Worm (Caenorhabditis elegans): ENCODE measurements around the gene tba-9.

Gene tba-9

DNA sequence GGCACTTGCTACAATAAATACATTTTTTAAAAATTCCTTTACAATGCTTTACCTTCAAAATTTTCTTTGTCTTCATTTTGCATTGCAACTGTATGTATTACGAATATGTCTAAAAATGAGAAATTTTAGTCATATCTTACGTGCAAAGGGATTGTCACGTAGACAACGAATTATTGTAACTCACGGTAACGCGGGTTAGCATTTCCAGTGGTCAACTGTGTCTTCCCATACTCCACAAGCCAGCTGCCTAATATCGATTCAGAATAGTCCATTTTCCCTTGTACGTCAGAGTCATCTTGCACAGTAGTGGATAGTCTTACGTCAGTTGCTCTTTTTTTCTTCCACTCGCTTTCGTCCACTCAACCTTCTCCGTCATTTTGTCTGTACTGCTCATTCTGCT, 10.0 kb downstream of the tba-9 start, which contains the start of gene fbxb-71:
Gene fbxb-71, plus strand, starts transcription at position 301 of the 400 bp plus-strand sequence.
- TF ChIP-seq tab-1 (GFP tag; IDR thresholded peaks at IDR 0.05) (no peak), cog-1 (tag; optimal IDR thresholded peaks at IDR 0.05) (no peak), T22C8.4 (GFP tag; IDR thresholded peaks at IDR 0.05) (no peak), klf-2 (GFP tag; conservative IDR thresholded peaks at IDR 0.05) (no peak), ztf-23 (GFP tag; IDR thresholded peaks at IDR 0.05) (no peak), flt-1 (GFP tag; IDR thresholded peaks at IDR 0.05) (no peak), ztf-29 (GFP tag; IDR thresholded peaks at IDR 0.05) (no peak), ref-1 (GFP tag; conservative IDR thresholded peaks at IDR 0.05) (no peak)

DNA sequence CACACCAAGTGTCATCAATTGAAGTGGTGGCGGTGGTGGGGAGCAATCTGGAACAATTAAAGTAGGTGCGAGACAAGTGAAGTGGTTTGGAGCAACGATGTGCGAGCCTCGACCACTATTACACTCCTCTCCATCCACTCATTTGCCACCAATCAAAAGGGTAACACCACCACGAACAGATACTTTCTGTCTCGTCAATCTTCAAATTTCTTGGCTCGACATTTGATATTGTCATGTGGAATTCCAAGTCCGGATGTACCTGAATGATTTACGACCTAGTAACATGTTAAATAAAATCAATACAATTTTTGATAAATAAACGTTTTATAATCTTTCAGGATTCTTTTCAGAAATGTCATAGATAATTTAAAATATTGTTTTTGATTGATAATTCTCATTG, 18.2 kb downstream of the tba-9 start, which contains the start of gene sul-1:
Gene sul-1, minus strand, starts transcription at position 101 of the 400 bp plus-strand sequence.
- TF ChIP-seq tab-1 (GFP tag; IDR thresholded peaks at IDR 0.05) (no peak), flt-1 (GFP tag; IDR thresholded peaks at IDR 0.05) (no peak), cog-1 (tag; optimal IDR thresholded peaks at IDR 0.05) (no peak), klf-2 (GFP tag; conservative IDR thresholded peaks at IDR 0.05) (no peak), T22C8.4 (GFP tag; IDR thresholded peaks at IDR 0.05) (no peak), ztf-29 (GFP tag; IDR thresholded peaks at IDR 0.05) (no peak), med-1 (GFP tag; optimal IDR thresholded peaks at IDR 0.05; ENCODE audit: insufficient read depth) (no peak), ref-1 (GFP tag; conservative IDR thresholded peaks at IDR 0.05) (no peak), ztf-23 (GFP tag; IDR thresholded peaks at IDR 0.05) (no peak)

DNA sequence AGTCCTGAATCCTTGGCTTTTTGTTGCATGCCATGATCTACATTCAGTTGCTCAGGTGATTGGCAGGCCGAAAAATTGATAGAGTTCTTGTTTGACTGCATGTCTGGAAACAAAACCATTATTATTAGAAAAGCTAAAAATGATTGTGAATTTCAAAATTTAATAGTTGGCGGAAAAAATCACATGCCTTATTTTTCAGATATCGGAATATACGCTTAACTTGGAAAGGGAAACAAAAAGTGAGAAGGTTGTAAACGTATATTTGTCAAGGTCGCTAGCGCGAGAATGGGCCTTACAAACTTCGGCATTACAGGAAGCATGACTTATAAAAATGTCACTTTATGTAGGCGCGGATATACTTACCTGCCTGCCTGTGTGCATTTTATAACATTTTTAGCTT, 19.1 kb downstream of the tba-9 start, which contains the start of gene K09C4.9:
Gene K09C4.9, minus strand, starts transcription at position 101 of the 400 bp plus-strand sequence.
- TF ChIP-seq ztf-23 (GFP tag; IDR thresholded peaks at IDR 0.05) (no peak), klf-2 (GFP tag; conservative IDR thresholded peaks at IDR 0.05) (no peak), ztf-29 (GFP tag; IDR thresholded peaks at IDR 0.05) (no peak), ref-1 (GFP tag; conservative IDR thresholded peaks at IDR 0.05) (no peak), med-1 (GFP tag; optimal IDR thresholded peaks at IDR 0.05; ENCODE audit: insufficient read depth) (no peak), T22C8.4 (GFP tag; IDR thresholded peaks at IDR 0.05) (no peak), cog-1 (tag; optimal IDR thresholded peaks at IDR 0.05) (no peak), flt-1 (GFP tag; IDR thresholded peaks at IDR 0.05) (no peak), tab-1 (GFP tag; IDR thresholded peaks at IDR 0.05) (no peak)

DNA sequence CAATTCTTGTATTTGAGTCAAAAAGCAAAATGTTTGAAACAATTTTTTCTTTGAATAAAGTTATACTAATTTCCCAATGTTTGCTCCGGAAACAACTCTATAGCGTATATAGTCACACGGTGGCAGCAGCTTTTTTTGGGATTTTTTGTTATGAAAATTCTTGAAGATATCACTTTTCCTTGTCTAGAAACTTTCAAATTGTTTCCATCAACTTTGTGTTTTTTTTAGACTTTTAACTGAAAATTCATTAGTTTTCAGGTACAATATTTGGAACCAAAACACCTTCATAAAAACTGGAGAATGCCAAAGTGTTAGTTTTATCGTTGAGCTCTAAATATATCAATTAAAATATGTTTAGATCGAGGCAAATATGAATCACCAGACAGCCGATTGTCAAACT, 20.0 kb downstream of the tba-9 start, which contains the start of gene K09C4.7:
Gene K09C4.7, plus strand, starts transcription at position 301 of the 400 bp plus-strand sequence.
- TF ChIP-seq ztf-29 (GFP tag; IDR thresholded peaks at IDR 0.05) (no peak), T22C8.4 (GFP tag; IDR thresholded peaks at IDR 0.05) (no peak), flt-1 (GFP tag; IDR thresholded peaks at IDR 0.05) (no peak), tab-1 (GFP tag; IDR thresholded peaks at IDR 0.05) (no peak), cog-1 (tag; optimal IDR thresholded peaks at IDR 0.05) (no peak), ztf-23 (GFP tag; IDR thresholded peaks at IDR 0.05) (no peak), klf-2 (GFP tag; conservative IDR thresholded peaks at IDR 0.05) (no peak), ref-1 (GFP tag; conservative IDR thresholded peaks at IDR 0.05) (no peak), med-1 (GFP tag; optimal IDR thresholded peaks at IDR 0.05; ENCODE audit: insufficient read depth) (no peak)

DNA sequence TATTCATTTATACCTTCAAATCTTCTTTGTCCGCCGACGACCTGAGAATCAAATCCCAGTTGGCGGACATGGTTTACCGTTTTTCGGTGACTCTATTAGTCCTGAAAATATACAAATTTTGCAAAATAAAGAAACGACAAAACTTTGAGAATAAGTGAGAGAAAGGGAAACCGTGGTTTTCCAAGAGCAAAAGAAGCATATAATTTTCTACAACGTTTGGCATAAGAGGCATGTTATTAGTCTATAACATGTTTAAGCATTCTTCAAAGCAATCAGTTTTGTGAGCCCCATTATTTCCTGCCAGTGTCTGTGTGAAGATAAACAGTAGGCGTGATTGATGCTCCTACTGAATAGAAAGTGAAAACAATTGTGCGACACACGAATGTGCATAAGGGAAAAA, 27.5 kb downstream of the tba-9 start, which contains the start of gene K09C4.10:
Gene K09C4.10, minus strand, starts transcription at position 101 of the 400 bp plus-strand sequence.
- TF ChIP-seq med-1 (GFP tag; optimal IDR thresholded peaks at IDR 0.05; ENCODE audit: insufficient read depth) (no peak), ztf-29 (GFP tag; IDR thresholded peaks at IDR 0.05) (no peak)

DNA sequence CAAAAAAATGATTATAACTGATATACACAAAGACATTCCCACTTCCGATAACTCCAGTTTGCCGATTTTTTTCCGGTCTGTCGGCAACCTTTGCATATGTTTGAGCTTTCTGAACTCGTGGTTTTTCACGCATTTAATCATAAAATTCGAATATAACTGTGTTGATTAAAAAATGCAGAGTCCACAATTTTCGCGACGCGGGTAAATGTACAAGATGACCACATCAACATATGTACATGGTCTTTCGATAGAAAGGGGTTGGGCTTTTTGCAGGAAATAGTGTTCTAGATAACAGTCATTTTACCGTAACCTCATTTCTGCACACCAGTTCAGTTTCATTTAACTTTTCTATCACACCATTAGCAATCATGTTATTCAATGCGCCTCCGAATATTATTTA, 29.7 kb downstream of the tba-9 start, which contains the start of gene K09C4.5:
Gene K09C4.5, plus strand, starts transcription at position 326 of the 400 bp plus-strand sequence.
- TF ChIP-seq flt-1 (GFP tag; IDR thresholded peaks at IDR 0.05): no peak
- TF ChIP-seq klf-2 (GFP tag; conservative IDR thresholded peaks at IDR 0.05): no peak
- no peak for TF ChIP-seq ref-1 (GFP tag; conservative IDR thresholded peaks at IDR 0.05)

DNA sequence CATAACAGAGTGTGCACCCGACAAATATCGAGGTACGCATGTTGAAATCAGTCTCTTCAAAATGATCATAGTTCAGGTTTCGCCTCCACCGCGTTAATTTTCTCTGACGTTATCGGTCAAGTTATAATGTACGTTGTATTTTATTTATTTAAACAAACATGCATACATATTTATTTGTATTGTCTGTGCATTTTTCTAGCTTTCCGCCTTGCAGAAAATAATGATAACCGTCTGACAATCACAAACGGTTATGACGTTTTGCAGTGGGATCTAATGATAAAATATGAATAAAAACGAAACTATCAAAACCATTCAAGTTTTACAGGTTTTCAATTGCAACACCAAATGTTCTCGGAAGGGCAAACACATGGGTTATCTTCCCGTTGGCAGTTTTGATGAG, 30.6 kb downstream of the tba-9 start:
- TF ChIP-seq tab-1 (GFP tag; IDR thresholded peaks at IDR 0.05) (no peak), cog-1 (tag; optimal IDR thresholded peaks at IDR 0.05) (no peak), ref-1 (GFP tag; conservative IDR thresholded peaks at IDR 0.05) (no peak), klf-2 (GFP tag; conservative IDR thresholded peaks at IDR 0.05) (no peak), ztf-23 (GFP tag; IDR thresholded peaks at IDR 0.05) (no peak), med-1 (GFP tag; optimal IDR thresholded peaks at IDR 0.05; ENCODE audit: insufficient read depth) (no peak), T22C8.4 (GFP tag; IDR thresholded peaks at IDR 0.05) (no peak), flt-1 (GFP tag; IDR thresholded peaks at IDR 0.05) (no peak), ztf-29 (GFP tag; IDR thresholded peaks at IDR 0.05) (no peak)

DNA sequence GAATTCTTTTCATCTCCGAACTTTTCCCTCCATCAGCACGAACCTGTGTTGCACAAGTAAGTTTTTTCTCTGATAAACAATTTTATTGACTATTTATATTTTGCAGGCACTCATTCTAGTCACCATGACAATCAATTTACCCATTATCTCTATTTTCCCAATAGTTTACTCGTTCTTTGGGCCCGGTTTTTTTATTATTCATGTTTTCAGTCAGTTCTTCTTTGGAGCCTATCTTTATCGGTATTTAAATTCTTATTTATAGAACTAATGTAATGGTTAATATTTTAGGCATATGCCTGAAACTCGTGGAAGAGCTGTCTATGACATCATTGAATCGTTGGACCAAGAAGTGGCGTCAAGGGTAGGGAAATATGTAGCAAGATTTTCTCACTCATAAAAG, 32.4 kb downstream of the tba-9 start:
- TF ChIP-seq ztf-23 (GFP tag; IDR thresholded peaks at IDR 0.05): no peak
- no peak for TF ChIP-seq T22C8.4 (GFP tag; IDR thresholded peaks at IDR 0.05)
- no peak for TF ChIP-seq flt-1 (GFP tag; IDR thresholded peaks at IDR 0.05)
- no peak for TF ChIP-seq tab-1 (GFP tag; IDR thresholded peaks at IDR 0.05)
- TF ChIP-seq ztf-29 (GFP tag; IDR thresholded peaks at IDR 0.05): no peak
- TF ChIP-seq ref-1 (GFP tag; conservative IDR thresholded peaks at IDR 0.05): no peak
- no peak for TF ChIP-seq med-1 (GFP tag; optimal IDR thresholded peaks at IDR 0.05; ENCODE audit: insufficient read depth)

DNA sequence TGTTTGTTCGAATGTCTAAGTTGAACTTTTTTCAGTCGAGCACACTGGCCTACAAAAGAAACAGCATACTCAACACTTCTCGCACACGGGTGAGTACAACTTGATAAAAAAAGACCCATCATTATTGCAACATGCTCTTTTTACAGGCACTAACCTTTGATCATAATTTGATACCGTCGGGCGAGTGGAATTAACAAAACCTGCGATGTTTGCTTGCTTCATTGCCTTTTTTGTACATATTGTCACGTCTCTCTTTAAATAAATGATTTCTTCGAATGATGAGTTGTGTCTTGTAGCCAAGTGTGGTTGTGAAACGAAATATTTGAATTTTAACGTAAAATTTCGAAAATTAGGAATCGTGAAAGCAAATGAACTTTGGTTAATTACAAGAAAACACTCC, 32.8 kb downstream of the tba-9 start:
- TF ChIP-seq med-1 (GFP tag; optimal IDR thresholded peaks at IDR 0.05; ENCODE audit: insufficient read depth) (no peak), klf-2 (GFP tag; conservative IDR thresholded peaks at IDR 0.05) (no peak), T22C8.4 (GFP tag; IDR thresholded peaks at IDR 0.05) (no peak), ref-1 (GFP tag; conservative IDR thresholded peaks at IDR 0.05) (no peak), ztf-23 (GFP tag; IDR thresholded peaks at IDR 0.05) (no peak), ztf-29 (GFP tag; IDR thresholded peaks at IDR 0.05) (no peak), cog-1 (tag; optimal IDR thresholded peaks at IDR 0.05) (no peak), flt-1 (GFP tag; IDR thresholded peaks at IDR 0.05) (no peak), tab-1 (GFP tag; IDR thresholded peaks at IDR 0.05) (no peak)

DNA sequence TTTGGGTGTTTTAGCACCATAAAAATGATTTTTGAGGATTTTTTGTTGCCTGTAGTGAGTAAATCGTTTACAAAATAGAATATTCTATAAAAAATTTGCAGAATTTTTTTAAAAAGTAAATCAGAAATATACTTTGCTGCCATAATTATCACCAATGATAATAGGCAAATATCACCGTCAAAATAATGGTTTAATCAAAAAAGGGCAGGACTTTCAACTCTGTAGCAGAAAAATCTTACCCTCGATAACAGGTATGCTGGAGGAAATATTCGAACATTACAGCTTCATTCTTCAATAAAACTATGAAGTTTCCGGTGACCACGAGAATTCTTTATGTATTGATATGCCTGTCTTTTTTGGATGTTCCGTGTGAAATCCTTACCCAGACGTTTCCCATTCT, 36.6 kb downstream of the tba-9 start, which contains the start of gene K09C4.4:
Gene K09C4.4, plus strand, starts transcription at position 301 of the 400 bp plus-strand sequence.
- TF ChIP-seq ztf-23 (GFP tag; IDR thresholded peaks at IDR 0.05): no peak
- TF ChIP-seq tab-1 (GFP tag; IDR thresholded peaks at IDR 0.05): no peak
- TF ChIP-seq cog-1 (tag; optimal IDR thresholded peaks at IDR 0.05): no peak
- no peak for TF ChIP-seq flt-1 (GFP tag; IDR thresholded peaks at IDR 0.05)
- no peak for TF ChIP-seq T22C8.4 (GFP tag; IDR thresholded peaks at IDR 0.05)
- no peak for TF ChIP-seq ztf-29 (GFP tag; IDR thresholded peaks at IDR 0.05)
- TF ChIP-seq klf-2 (GFP tag; conservative IDR thresholded peaks at IDR 0.05): no peak
- no peak for TF ChIP-seq ref-1 (GFP tag; conservative IDR thresholded peaks at IDR 0.05)
